Fruit fly (Drosophila melanogaster) whole organism, adult: ENCODE data around the gene CG12010.

Experiments used
- CG11617 ChIP-seq: fragments of 200-800 bp; sonication (Bioruptor generic); optimal IDR thresholded peaks from 2 replicates; lab custom pipeline; 2017; ENCODE audit warnings: mild to moderate bottlenecking, missing biosample characterization, missing genetic modification reagents, missing genetic modification characterization
- CG12768 ChIP-seq: fragments of 200-800 bp; sonication (Bioruptor generic); optimal IDR thresholded peaks from 2 replicates; lab custom pipeline; 2017; ENCODE audit warnings: missing biosample characterization, missing genetic modification characterization, mild to moderate bottlenecking, moderate library complexity, missing genetic modification reagents
- CG14711 ChIP-seq: fragments of 200-800 bp; sonication (Bioruptor generic); optimal IDR thresholded peaks from 2 replicates; lab custom pipeline; 2018; ENCODE audit warnings: missing biosample characterization, mild to moderate bottlenecking, missing genetic modification characterization, moderate library complexity
- CG1620 ChIP-seq: fragments of 200-800 bp; sonication (Bioruptor generic); optimal IDR thresholded peaks from 2 replicates; lab custom pipeline; 2016; ENCODE audit warnings: missing biosample characterization, missing genetic modification characterization
- CG33017 ChIP-seq: fragments of 200-800 bp; sonication (Bioruptor generic); optimal IDR thresholded peaks from 2 replicates; lab custom pipeline; 2018; ENCODE audit warnings: missing biosample characterization, mild to moderate bottlenecking, missing genetic modification characterization, moderate library complexity
- CG5204 ChIP-seq: fragments of 200-800 bp; sonication (Bioruptor generic); optimal IDR thresholded peaks from 2 replicates; lab custom pipeline; 2016; ENCODE audit warnings: missing biosample characterization, missing genetic modification characterization
- CG7045 ChIP-seq: fragments of 200-800 bp; sonication (Bioruptor generic); optimal IDR thresholded peaks from 2 replicates; lab custom pipeline; 2017; ENCODE audit warnings: missing biosample characterization, mild to moderate bottlenecking, missing genetic modification characterization
- CG7101 ChIP-seq: fragments of 200-800 bp; sonication (Bioruptor generic); optimal IDR thresholded peaks from 2 replicates; lab custom pipeline; 2018; ENCODE audit warnings: missing biosample characterization, mild to moderate bottlenecking, missing genetic modification characterization, moderate library complexity
- Clk ChIP-seq: fragments of 200-800 bp; sonication (Bioruptor generic); optimal IDR thresholded peaks from 2 replicates; lab custom pipeline; 2017; ENCODE audit warnings: missing biosample characterization, missing genetic modification characterization
- Crg-1 ChIP-seq: fragments of 200-800 bp; sonication (Bioruptor generic); optimal IDR thresholded peaks from 2 replicates; lab custom pipeline; 2016; ENCODE audit warnings: missing biosample characterization, missing genetic modification characterization
- Hr96 ChIP-seq: fragments of 200-800 bp; sonication (Bioruptor generic); optimal IDR thresholded peaks from 2 replicates; lab custom pipeline; 2016; ENCODE audit warnings: missing biosample characterization, missing genetic modification characterization
- Mnt ChIP-seq: fragments of 200-800 bp; sonication (Bioruptor generic); optimal IDR thresholded peaks from 2 replicates; lab custom pipeline; 2016; ENCODE audit warnings: missing biosample characterization, mild to moderate bottlenecking, missing genetic modification characterization
- bab1 ChIP-seq: fragments of 200-800 bp; sonication (Bioruptor generic); optimal IDR thresholded peaks from 3 replicates; lab custom pipeline; 2019; ENCODE audit warnings: missing biosample characterization, mild to moderate bottlenecking, missing genetic modification characterization, moderate library complexity
- cic ChIP-seq: fragments of 200-800 bp; sonication (Bioruptor generic); optimal IDR thresholded peaks from 2 replicates; lab custom pipeline; 2017; ENCODE audit warnings: missing biosample characterization, mild to moderate bottlenecking, missing genetic modification characterization, moderate library complexity
- cnc ChIP-seq, 2 experiments: fragments of >200 bp; optimal IDR thresholded peaks; 2 replicates each; lab custom pipeline; 2017
- kay ChIP-seq: fragments of 200-800 bp; sonication (Bioruptor generic); peaks from one replicate; lab custom pipeline; 2016; ENCODE audit warnings: missing biosample characterization, missing genetic modification characterization, borderline replicate concordance
- ovo ChIP-seq: fragments of 200-800 bp; sonication (Bioruptor generic); optimal IDR thresholded peaks from 2 replicates; lab custom pipeline; 2016; ENCODE audit warnings: missing biosample characterization, missing genetic modification characterization
- pad ChIP-seq: fragments of 200-800 bp; sonication (Bioruptor generic); optimal IDR thresholded peaks from 3 replicates; lab custom pipeline; 2017; ENCODE audit warnings: missing biosample characterization, missing genetic modification characterization, mild to moderate bottlenecking, moderate library complexity, missing genetic modification reagents
- tj ChIP-seq: fragments of 200-800 bp; sonication (Bioruptor generic); optimal IDR thresholded peaks from 3 replicates; lab custom pipeline; 2017; ENCODE audit warnings: missing biosample characterization, mild to moderate bottlenecking, missing genetic modification characterization, moderate library complexity
- toe ChIP-seq: fragments of 200-800 bp; sonication (Bioruptor generic); optimal IDR thresholded peaks from 2 replicates; lab custom pipeline; 2016; ENCODE audit warnings: missing biosample characterization, missing genetic modification characterization

The CG12010 gene

DNA sequence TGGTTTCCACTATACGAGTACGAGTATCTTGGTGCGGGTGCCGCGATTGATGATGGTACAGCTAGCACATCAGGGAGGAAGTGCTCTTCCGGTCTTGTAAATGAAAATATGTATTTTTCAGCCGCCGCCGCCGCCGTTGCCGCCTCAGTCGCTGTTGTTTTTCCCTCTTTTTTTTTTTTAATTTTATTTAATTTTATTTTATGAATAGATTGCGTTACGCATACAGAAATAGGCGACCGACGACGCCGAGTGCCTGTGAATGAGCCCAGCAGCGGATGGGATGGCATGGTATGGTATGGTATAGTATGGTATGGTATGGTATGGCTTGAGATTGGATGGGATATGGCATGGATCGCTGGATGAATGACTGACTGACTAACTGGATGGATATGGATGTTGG lies 12.6 kb downstream of the CG12010 start:
- TF ChIP-seq kay (no peak), cnc (optimal IDR thresholded peaks at IDR 0.05; lab: Kevin White, UChicago) (no peak)

- no peak for TF ChIP-seq ovo
- no peak for TF ChIP-seq CG12768
- no peak for TF ChIP-seq CG1620
- no peak for TF ChIP-seq CG14711 (tag; lab: Kevin White, UChicago)
- TF ChIP-seq cic (GFP tag; lab: Kevin White, UChicago): no peak
- no peak for TF ChIP-seq CG7045 (GFP tag; lab: Kevin White, UChicago)
- TF ChIP-seq Mnt (GFP tag; lab: Kevin White, UChicago): no peak
- no peak for TF ChIP-seq Hr96 (GFP tag; lab: Kevin White, UChicago)
Measured at dm6 chr3L:3387619-3388018, 13.5 kb downstream of the CG12010 start.

DNA sequence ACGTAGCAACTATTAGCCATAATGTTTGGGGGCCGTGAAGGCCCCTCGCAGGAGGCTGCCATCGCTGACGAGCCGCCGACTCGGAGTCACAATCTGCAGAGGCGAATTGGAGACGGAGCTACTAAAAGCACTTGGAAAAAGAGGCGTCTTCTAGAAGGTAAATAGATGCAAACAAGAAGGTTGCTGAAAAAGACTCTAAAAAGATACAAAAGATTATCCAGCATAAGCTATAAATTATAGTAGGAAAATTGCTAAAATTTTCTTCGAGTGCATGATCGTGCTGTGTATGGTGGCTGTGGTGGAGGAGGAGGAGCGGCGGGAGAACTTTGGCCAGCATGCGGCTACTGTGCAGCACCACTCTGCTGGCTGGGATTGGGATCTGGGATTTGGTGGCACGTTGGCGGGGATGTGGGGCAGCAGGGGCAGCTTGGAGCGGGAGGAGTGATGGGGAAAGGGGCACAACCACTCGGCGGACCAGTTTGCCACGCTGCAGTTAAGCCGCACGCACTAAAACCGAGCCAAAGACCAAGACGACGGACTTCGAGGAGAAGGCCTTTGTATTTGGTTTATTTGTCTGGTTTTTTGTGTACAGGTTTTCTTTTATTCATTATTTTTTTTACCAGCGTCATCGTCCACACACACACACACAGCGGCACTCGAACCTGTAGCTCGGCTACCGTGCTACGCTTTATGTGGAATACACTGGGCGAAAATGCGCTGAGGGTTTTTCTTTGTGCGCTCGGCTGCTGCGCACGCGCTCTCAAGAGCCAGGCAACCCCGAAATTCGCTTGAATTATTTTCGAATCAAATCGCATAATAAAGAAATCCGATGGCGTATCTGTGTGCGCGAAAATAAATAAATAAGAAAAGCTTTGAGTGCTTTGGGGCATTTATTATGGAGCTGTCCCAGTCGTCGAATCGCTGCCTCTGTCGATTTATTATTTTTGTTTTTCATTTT lies 14.9 kb downstream of the CG12010 start:
- TF ChIP-seq toe: no peak
- TF ChIP-seq CG11617: no peak
- TF ChIP-seq cic (GFP tag; lab: Kevin White, UChicago): no peak
- TF ChIP-seq CG12768: no peak
- no peak for TF ChIP-seq cnc (optimal IDR thresholded peaks at IDR 0.05; lab: Kevin White, UChicago)
- no peak for TF ChIP-seq pad
- TF ChIP-seq CG33017 (tag; lab: Kevin White, UChicago): no peak
- TF ChIP-seq tj (GFP tag; lab: Kevin White, UChicago): no peak
- no peak for TF ChIP-seq CG7101 (tag; lab: Kevin White, UChicago)
- no peak for TF ChIP-seq CG1620
- no peak for TF ChIP-seq Crg-1 (GFP tag; lab: Kevin White, UChicago)
- TF ChIP-seq Clk (GFP tag; lab: Kevin White, UChicago): no peak
- no peak for TF ChIP-seq Mnt (GFP tag; lab: Kevin White, UChicago)
- no peak for TF ChIP-seq kay
- TF ChIP-seq CG14711 (tag; lab: Kevin White, UChicago): no peak
- TF ChIP-seq CG5204 (GFP tag; lab: Kevin White, UChicago): no peak
- TF ChIP-seq bab1 (GFP tag; lab: Kevin White, UChicago): no peak
- TF ChIP-seq ovo: no peak
- no peak for TF ChIP-seq Hr96 (GFP tag; lab: Kevin White, UChicago)
- TF ChIP-seq CG7045 (GFP tag; lab: Kevin White, UChicago): no peak

- TF ChIP-seq CG7101 (tag; lab: Kevin White, UChicago) (no peak), CG33017 (tag; lab: Kevin White, UChicago) (no peak), CG5204 (GFP tag; lab: Kevin White, UChicago) (no peak), CG11617 (no peak), tj (GFP tag; lab: Kevin White, UChicago) (no peak), Crg-1 (GFP tag; lab: Kevin White, UChicago) (no peak), CG7045 (GFP tag; lab: Kevin White, UChicago) (no peak)
Measured at dm6 chr3L:3389666-3390059, 15.6 kb downstream of the CG12010 start.

dm6 chr3L:3390525-3390924 lies 16.4 kb downstream of the CG12010 start:
- TF ChIP-seq CG14711 (tag; lab: Kevin White, UChicago): no peak
- TF ChIP-seq Clk (GFP tag; lab: Kevin White, UChicago): no peak
- TF ChIP-seq toe: no peak
- no peak for TF ChIP-seq Mnt (GFP tag; lab: Kevin White, UChicago)
- no peak for TF ChIP-seq Hr96 (GFP tag; lab: Kevin White, UChicago)

dm6 chr3L:3391871-3392270 lies 17.8 kb downstream of the CG12010 start:
- no peak for TF ChIP-seq ovo
- TF ChIP-seq CG14711 (tag; lab: Kevin White, UChicago): no peak
- no peak for TF ChIP-seq CG33017 (tag; lab: Kevin White, UChicago)

dm6 chr3L:3393951-3394834 lies 20.1 kb downstream of the CG12010 start:
- TF ChIP-seq CG1620 (no peak), CG14711 (tag; lab: Kevin White, UChicago) (no peak), toe (no peak), CG7045 (GFP tag; lab: Kevin White, UChicago) (no peak), cic (GFP tag; lab: Kevin White, UChicago) (no peak), bab1 (GFP tag; lab: Kevin White, UChicago) (no peak), cnc (optimal IDR thresholded peaks at IDR 0.05; lab: Kevin White, UChicago) (no peak), CG5204 (GFP tag; lab: Kevin White, UChicago) (no peak), Crg-1 (GFP tag; lab: Kevin White, UChicago) (no peak), tj (GFP tag; lab: Kevin White, UChicago) (no peak), CG7101 (tag; lab: Kevin White, UChicago) (no peak), CG33017 (tag; lab: Kevin White, UChicago) (no peak), Mnt (GFP tag; lab: Kevin White, UChicago) (no peak), CG12768 (no peak), CG11617 (no peak), Clk (GFP tag; lab: Kevin White, UChicago) (no peak), Hr96 (GFP tag; lab: Kevin White, UChicago) (no peak)
